Worm (Caenorhabditis elegans) whole organism, late embryonic: ENCODE measurements around the gene Y42G9A.1.

Experiments
- C38D4.7 ChIP-seq: fragments of 200-800 bp; sonication (Bioruptor generic); optimal IDR thresholded peaks from 2 replicates; lab custom pipeline; 2018; ENCODE audit warnings: mild to moderate bottlenecking, missing genetic modification characterization, moderate library complexity, missing compliant biosample characterization
- K02D7.2 ChIP-seq: sonication (generic microtip); optimal IDR thresholded peaks from 2 replicates; lab custom pipeline; 2017; ENCODE audit warnings: mild to moderate bottlenecking, missing genetic modification characterization, missing compliant biosample characterization
- K09A11.1 ChIP-seq: sonication (generic microtip); optimal IDR thresholded peaks from 2 replicates; lab custom pipeline; 2017; ENCODE audit warnings: antibody characterized with exemption, mild to moderate bottlenecking, missing genetic modification characterization, missing compliant biosample characterization; ENCODE audit not compliant: insufficient read depth
- ahr-1 ChIP-seq: sonication (generic microtip); optimal IDR thresholded peaks from 2 replicates; lab custom pipeline; 2016; ENCODE audit warnings: missing genetic modification characterization, missing compliant biosample characterization
- ama-1 ChIP-seq: fragments of 150-350 bp; optimal IDR thresholded peaks from 2 replicates; lab custom pipeline; 2014
- ceh-14 ChIP-seq: sonication (generic microtip); optimal IDR thresholded peaks from 2 replicates; lab custom pipeline; 2016; ENCODE audit warnings: missing genotype, missing genetic modification characterization, missing compliant biosample characterization
- ceh-2 ChIP-seq: sonication (generic microtip); optimal IDR thresholded peaks from 2 replicates; lab custom pipeline; 2016; ENCODE audit warnings: missing genotype, missing genetic modification characterization, missing compliant biosample characterization
- ceh-30 ChIP-seq: fragments of 150-350 bp; optimal IDR thresholded peaks from 2 replicates; lab custom pipeline; 2014; ENCODE audit warnings: missing biosample characterization, missing genetic modification characterization
- ceh-48 ChIP-seq: sonication (generic microtip); optimal IDR thresholded peaks from 2 replicates; lab custom pipeline; 2016; ENCODE audit warnings: missing genetic modification characterization, inconsistent platforms, missing compliant biosample characterization
- ceh-6 ChIP-seq: fragments of 200-800 bp; sonication (Bioruptor generic); optimal IDR thresholded peaks from 2 replicates; lab custom pipeline; 2018; ENCODE audit warnings: mild to moderate bottlenecking, missing genetic modification characterization, missing compliant biosample characterization
- che-1 ChIP-seq: sonication (generic microtip); optimal IDR thresholded peaks from 2 replicates; lab custom pipeline; 2016; ENCODE audit warnings: mild to moderate bottlenecking, missing genetic modification characterization, missing compliant biosample characterization
- dve-1 ChIP-seq: sonication (generic microtip); optimal IDR thresholded peaks from 2 replicates; lab custom pipeline; 2017; ENCODE audit warnings: antibody characterized with exemption, mild to moderate bottlenecking, missing genetic modification characterization, missing compliant biosample characterization
- elt-2 ChIP-seq: sonication (generic microtip); optimal IDR thresholded peaks from 2 replicates; lab custom pipeline; 2016; ENCODE audit warnings: missing genetic modification reagents, missing genetic modification characterization, missing compliant biosample characterization
- elt-4 ChIP-seq: sonication (generic microtip); optimal IDR thresholded peaks from 2 replicates; lab custom pipeline; 2016; ENCODE audit warnings: missing genetic modification characterization, missing compliant biosample characterization
- fax-1 ChIP-seq: sonication (generic microtip); optimal IDR thresholded peaks from 2 replicates; lab custom pipeline; 2016; ENCODE audit warnings: missing genotype, missing genetic modification characterization, missing compliant biosample characterization
- fkh-10 ChIP-seq: fragments of 150-350 bp; optimal IDR thresholded peaks from 2 replicates; lab custom pipeline; 2014; ENCODE audit warnings: missing biosample characterization, missing genetic modification reagents, missing genetic modification characterization
- hlh-13 ChIP-seq: fragments of 200-800 bp; sonication (Bioruptor generic); optimal IDR thresholded peaks from 2 replicates; lab custom pipeline; 2018; ENCODE audit warnings: mild to moderate bottlenecking, missing genetic modification characterization, missing compliant biosample characterization
- hlh-15 ChIP-seq: sonication (generic microtip); optimal IDR thresholded peaks from 2 replicates; lab custom pipeline; 2016; ENCODE audit warnings: missing genetic modification characterization, missing compliant biosample characterization
- lin-11 ChIP-seq: fragments of 200-800 bp; sonication (Bioruptor generic); optimal IDR thresholded peaks from 2 replicates; lab custom pipeline; 2018; ENCODE audit warnings: mild to moderate bottlenecking, missing genetic modification characterization, missing compliant biosample characterization
- mec-3 ChIP-seq: sonication (generic microtip); optimal IDR thresholded peaks from 2 replicates; lab custom pipeline; 2016; ENCODE audit warnings: borderline replicate concordance, missing genetic modification characterization, missing compliant biosample characterization
- nfya-1 ChIP-seq: sonication (generic microtip); optimal IDR thresholded peaks from 2 replicates; lab custom pipeline; 2017; ENCODE audit warnings: missing genetic modification characterization, mild to moderate bottlenecking, missing compliant biosample characterization, antibody characterized with exemption, moderate library complexity
- nhr-11 ChIP-seq: fragments of 150-350 bp; optimal IDR thresholded peaks from 2 replicates; lab custom pipeline; 2014; ENCODE audit warnings: missing biosample characterization, missing genetic modification characterization
- pag-3 ChIP-seq: sonication (generic microtip); optimal IDR thresholded peaks from 2 replicates; lab custom pipeline; 2016; ENCODE audit warnings: missing compliant biosample characterization, missing genetic modification characterization, borderline replicate concordance
- pat-9 ChIP-seq: fragments of 200-800 bp; sonication (Bioruptor generic); optimal IDR thresholded peaks from 2 replicates; lab custom pipeline; 2018; ENCODE audit warnings: mild to moderate bottlenecking, missing genetic modification characterization, moderate library complexity, missing compliant biosample characterization
- pax-1 ChIP-seq: fragments of 150-350 bp; optimal IDR thresholded peaks from 2 replicates; lab custom pipeline; 2014; ENCODE audit warnings: missing biosample characterization, missing genetic modification characterization
- pha-2 ChIP-seq: sonication (generic microtip); optimal IDR thresholded peaks from 2 replicates; lab custom pipeline; 2017; ENCODE audit warnings: mild to moderate bottlenecking, missing genetic modification characterization, missing compliant biosample characterization
- pqm-1 ChIP-seq: sonication (generic microtip); optimal IDR thresholded peaks from 2 replicates; lab custom pipeline; 2016; ENCODE audit warnings: missing genetic modification characterization, missing compliant biosample characterization
- rnt-1 ChIP-seq: sonication (generic microtip); optimal IDR thresholded peaks from 2 replicates; lab custom pipeline; 2016; ENCODE audit warnings: missing genetic modification characterization, missing compliant biosample characterization
- sdc-2 ChIP-seq: sonication (generic microtip); optimal IDR thresholded peaks from 2 replicates; lab custom pipeline; 2016; ENCODE audit warnings: missing genotype, missing genetic modification characterization, missing compliant biosample characterization
- sox-4 ChIP-seq: sonication (generic microtip); optimal IDR thresholded peaks from 2 replicates; lab custom pipeline; 2017; ENCODE audit warnings: mild to moderate bottlenecking, missing genetic modification characterization, inconsistent platforms, missing compliant biosample characterization
- tbx-2 ChIP-seq: sonication (generic microtip); optimal IDR thresholded peaks from 2 replicates; lab custom pipeline; 2016; ENCODE audit warnings: missing genetic modification characterization, missing compliant biosample characterization
- ttx-3 ChIP-seq: sonication (generic microtip); optimal IDR thresholded peaks from 2 replicates; lab custom pipeline; 2016; ENCODE audit warnings: missing genetic modification reagents, missing genetic modification characterization, missing compliant biosample characterization
- unc-3 ChIP-seq, 2 experiments: fragments of 200-800 bp in 1 of 2; sonication (Bioruptor generic) in 1 of 2; sonication (generic microtip) in 1 of 2; conservative IDR thresholded peaks in 1 of 2; optimal IDR thresholded peaks in 1 of 2; 2 replicates each; pipeline versions ENCODE4 v1.3.6 to Lab custom; 2016 to 2022; ENCODE audit warnings: missing compliant biosample characterization in 2 of 2, missing genetic modification characterization in 2 of 2, missing genetic modification reagents in 1 of 2
- unc-42 ChIP-seq: sonication (generic microtip); optimal IDR thresholded peaks from 2 replicates; lab custom pipeline; 2016; ENCODE audit warnings: missing genotype, missing genetic modification characterization, missing compliant biosample characterization
- unc-55 ChIP-seq: sonication (generic microtip); optimal IDR thresholded peaks from 2 replicates; lab custom pipeline; 2017; ENCODE audit warnings: missing biosample characterization, missing genetic modification reagents, missing genetic modification characterization
- unc-86 ChIP-seq: sonication (generic microtip); optimal IDR thresholded peaks from 2 replicates; lab custom pipeline; 2016; ENCODE audit warnings: missing genetic modification characterization, missing compliant biosample characterization
- ztf-16 ChIP-seq: sonication (generic microtip); optimal IDR thresholded peaks from 2 replicates; lab custom pipeline; 2017; ENCODE audit warnings: missing genetic modification characterization, missing compliant biosample characterization

Gene Y42G9A.1

ce11 chrIII:6188020-6188419 lies 38.3 kb downstream of the Y42G9A.1 start:
- TF ChIP-seq unc-42 (tag; lab: Kevin White, UChicago): peak; percentile 9
- TF ChIP-seq, all 69 proteins: peak for 1; not testable (repeated sequence) for 68

- TF ChIP-seq mec-3 (tag; lab: Kevin White, UChicago): no peak
- no peak for TF ChIP-seq pqm-1 (tag; lab: Kevin White, UChicago)
- TF ChIP-seq ceh-14 (tag; lab: Kevin White, UChicago): no peak
- no peak for TF ChIP-seq nhr-11
- no peak for TF ChIP-seq pat-9 (tag; lab: Kevin White, UChicago)
- no peak for TF ChIP-seq pax-1 (tag; lab: Kevin White, UChicago)
- TF ChIP-seq K02D7.2 (tag; lab: Kevin White, UChicago): no peak
- TF ChIP-seq che-1 (tag; lab: Kevin White, UChicago): no peak
- TF ChIP-seq dve-1 (tag; lab: Kevin White, UChicago): no peak
- TF ChIP-seq ceh-6: no peak
- TF ChIP-seq fax-1: no peak
- no peak for TF ChIP-seq sdc-2 (tag; lab: Kevin White, UChicago)
- no peak for TF ChIP-seq K09A11.1 (tag; lab: Kevin White, UChicago)
- no peak for TF ChIP-seq unc-86 (tag; lab: Kevin White, UChicago)
- TF ChIP-seq ahr-1 (tag; lab: Kevin White, UChicago): no peak
- no peak for TF ChIP-seq ceh-30 (tag; lab: Kevin White, UChicago)
- no peak for TF ChIP-seq tbx-2
Observed at ce11 chrIII:6190810-6191209, 41.0 kb downstream of the Y42G9A.1 start, which contains the start of gene C23G10.5. TSS of gene C23G10.5 (plus strand) at chrIII:6191110.

DNA sequence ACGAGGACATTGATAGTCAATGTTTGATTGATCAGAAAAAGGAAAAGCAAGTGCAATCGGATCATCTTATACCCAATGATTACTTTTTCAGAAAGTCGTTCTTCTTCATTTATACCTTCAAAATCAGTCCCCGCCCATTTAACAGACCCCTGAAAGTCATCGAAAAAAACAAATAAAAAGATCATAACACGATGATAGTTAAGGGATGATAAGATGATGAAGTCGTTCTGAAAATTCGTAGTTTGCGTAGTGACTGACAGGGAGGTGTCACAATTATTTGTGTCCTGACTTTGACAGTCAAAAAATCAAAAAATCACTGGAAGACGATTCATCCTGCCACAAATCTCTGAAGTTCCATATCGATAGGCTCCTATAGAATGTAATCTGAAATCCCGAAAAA lies 44.7 kb downstream of the Y42G9A.1 start, which contains the start of gene ugt-66:
Gene ugt-66, minus strand, starts transcription at position 101 of the 400 bp plus-strand sequence.
- no peak for TF ChIP-seq fax-1
- TF ChIP-seq pha-2 (tag; lab: Kevin White, UChicago): no peak
- TF ChIP-seq ahr-1 (tag; lab: Kevin White, UChicago): no peak
- no peak for TF ChIP-seq elt-4 (tag; lab: Kevin White, UChicago)
- no peak for TF ChIP-seq lin-11
- TF ChIP-seq elt-2 (tag; lab: Kevin White, UChicago): no peak
- TF ChIP-seq K02D7.2 (tag; lab: Kevin White, UChicago): no peak
- no peak for TF ChIP-seq ztf-16
- no peak for TF ChIP-seq ceh-48
- no peak for TF ChIP-seq mec-3 (tag; lab: Kevin White, UChicago)
- TF ChIP-seq pag-3 (tag; lab: Kevin White, UChicago): no peak
- TF ChIP-seq pat-9 (tag; lab: Kevin White, UChicago): no peak
- no peak for TF ChIP-seq ceh-2 (tag; lab: Kevin White, UChicago)
- TF ChIP-seq hlh-13: no peak
- TF ChIP-seq rnt-1 (tag; lab: Kevin White, UChicago): no peak

DNA sequence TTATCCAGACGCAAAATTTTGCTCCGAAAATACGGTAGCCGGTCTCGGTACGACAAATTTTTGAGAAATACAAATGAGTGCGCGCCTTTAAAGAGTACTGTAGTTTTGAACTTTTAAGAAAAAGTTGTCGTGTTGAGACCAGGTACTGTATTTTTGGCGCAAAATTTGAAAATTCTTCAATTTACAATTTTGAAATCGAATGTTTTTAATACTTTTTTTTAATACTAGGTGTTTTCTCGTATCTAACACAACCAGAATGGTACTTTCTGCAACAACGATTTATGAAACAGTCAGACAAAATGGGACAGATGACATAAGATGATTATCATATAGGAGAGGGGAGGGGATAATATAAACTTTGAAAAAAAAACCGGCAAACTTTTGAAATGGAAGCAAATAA lies 46.0 kb downstream of the Y42G9A.1 start:
- TF ChIP-seq tbx-2 (no peak), sox-4 (tag; lab: Kevin White, UChicago) (no peak), ahr-1 (tag; lab: Kevin White, UChicago) (no peak), ttx-3 (tag; lab: Kevin White, UChicago) (no peak), ceh-48 (no peak), hlh-15 (tag; lab: Kevin White, UChicago) (no peak), unc-3 (GFP tag; conservative IDR thresholded peaks at IDR 0.05; lab: Robert Waterston, UW) (no peak), unc-3 (tag; optimal IDR thresholded peaks at IDR 0.05; lab: Kevin White, UChicago) (no peak), unc-55 (GFP tag; lab: Kevin White, UChicago) (no peak), ama-1 (lab: Kevin White, UChicago) (no peak), lin-11 (no peak), nfya-1 (tag; lab: Kevin White, UChicago) (no peak), rnt-1 (tag; lab: Kevin White, UChicago) (no peak), fkh-10 (GFP tag; lab: Kevin White, UChicago) (no peak), C38D4.7 (GFP tag; lab: Kevin White, UChicago) (no peak)
